Worm (Caenorhabditis elegans): ENCODE data around the gene R160.14.

DNA sequence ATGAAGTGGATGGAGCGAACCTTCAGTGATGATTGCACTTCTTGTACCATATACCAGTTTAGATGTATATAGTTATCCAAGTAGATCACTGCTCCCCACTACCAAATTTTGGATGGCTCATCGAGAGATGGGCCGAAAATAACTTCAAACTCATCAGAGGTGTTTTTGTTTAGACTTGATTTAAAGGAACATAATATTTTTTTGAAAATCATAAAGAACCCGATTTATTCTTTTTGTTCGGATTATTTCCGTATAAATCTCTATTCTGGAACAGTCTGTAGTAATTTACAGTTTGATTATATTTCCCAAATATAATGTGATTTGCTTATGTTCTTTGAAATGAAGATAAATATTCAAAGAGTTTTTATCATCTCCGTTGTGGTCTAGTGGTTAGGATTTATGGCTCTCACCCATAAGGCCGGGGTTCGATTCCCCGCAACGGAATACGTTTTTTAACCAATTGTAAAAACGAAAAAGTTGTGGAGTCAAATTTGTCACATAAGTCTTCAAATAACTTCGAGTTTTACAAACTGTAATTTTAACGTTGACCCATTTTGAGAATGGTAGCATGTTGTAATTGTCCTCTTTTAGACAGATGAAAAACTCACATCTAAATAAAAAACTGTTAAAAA, 38.5 kb upstream of the R160.14 start:
- TF ChIP-seq lin-13 (tag; optimal IDR thresholded peaks at IDR 0.05) (no peak), snpc-4 (tag; optimal IDR thresholded peaks at IDR 0.05) (no peak), sptf-1 (tag; optimal IDR thresholded peaks at IDR 0.05) (no peak), pha-4 (tag; optimal IDR thresholded peaks at IDR 0.05) (no peak), flh-1 (GFP tag; optimal IDR thresholded peaks at IDR 0.05) (no peak), nhr-12 (tag; optimal IDR thresholded peaks at IDR 0.05) (no peak)

All from whole organism, mixed stage, embryonic.